Worm (Caenorhabditis elegans) whole organism, L1 larva: ENCODE measurements around the gene Y62F5A.10.

Source experiments
- C16A3.4 ChIP-seq: fragments of 150-350 bp; optimal IDR thresholded peaks from 2 replicates; lab custom pipeline; 2014; ENCODE audit warnings: missing biosample characterization, missing genetic modification characterization
- efl-3 ChIP-seq: fragments of 200-800 bp; sonication (Bioruptor generic); optimal IDR thresholded peaks from 2 replicates; lab custom pipeline; 2018; ENCODE audit warnings: mild to moderate bottlenecking, missing genetic modification characterization, missing compliant biosample characterization
- isw-1 ChIP-seq: fragments of 200-800 bp; sonication (Bioruptor generic); IDR thresholded peaks from 2 replicates; pipeline ENCODE4 v1.3.6; 2022; ENCODE audit warnings: missing genetic modification characterization, missing compliant biosample characterization
- nhr-237 ChIP-seq: fragments of 150-350 bp; optimal IDR thresholded peaks from 2 replicates; lab custom pipeline; 2014; ENCODE audit warnings: missing biosample characterization, missing genetic modification characterization
- snpc-4 ChIP-seq: fragments of 150-350 bp; optimal IDR thresholded peaks from 2 replicates; lab custom pipeline; 2014; ENCODE audit warnings: missing biosample characterization, missing genetic modification characterization
- sup-37 ChIP-seq: fragments of 200-800 bp; sonication (Bioruptor generic); optimal IDR thresholded peaks from 2 replicates; lab custom pipeline; 2018; ENCODE audit warnings: mild to moderate bottlenecking, missing genetic modification characterization, missing compliant biosample characterization

ce11 chrII:11503761-11504160 lies 17.6 kb upstream of the Y62F5A.10 start:
- TF ChIP-seq efl-3: no peak
- no peak for TF ChIP-seq snpc-4
- TF ChIP-seq isw-1 (GFP tag; lab: Robert Waterston, UW): no peak
- no peak for TF ChIP-seq C16A3.4 (tag; lab: Kevin White, UChicago)
- TF ChIP-seq nhr-237 (tag; lab: Kevin White, UChicago): no peak
- no peak for TF ChIP-seq sup-37 (GFP tag; lab: Kevin White, UChicago)
